Worm (Caenorhabditis elegans): Measurements from ENCODE around the gene srsx-36.
"Not testable (repeated sequence)": the region's sequence is repeated elsewhere in the genome, so short reads cannot be mapped to it uniquely, and the experiment has no call there.

The srsx-36 gene

ce11 chrV:15815962-15816432, 6.6 kb upstream of the srsx-36 start, which contains the start of the genes fbxa-69 and F54B8.4:
Gene fbxa-69, minus strand, starts transcription at chrV:15815971.
Gene F54B8.4, plus strand, starts transcription at chrV:15816382.
- TF ChIP-seq madf-6 (GFP tag; IDR thresholded peaks at IDR 0.05) (no peak), zim-3 (tag; optimal IDR thresholded peaks at IDR 0.05) (no peak), rec-8 (tag; optimal IDR thresholded peaks at IDR 0.05) (no peak), hmg-1.2 (GFP tag; IDR thresholded peaks at IDR 0.05) (peak; percentile 24; the same call in 1 of the 2 replicates), somi-1 (GFP tag; optimal IDR thresholded peaks at IDR 0.05) (no peak)

- not testable (repeated sequence) for TF ChIP-seq lir-1 (GFP tag; conservative IDR thresholded peaks at IDR 0.05); F23B12.7 (tag; optimal IDR thresholded peaks at IDR 0.05; ENCODE audit: insufficient read depth); ztf-26 (tag; optimal IDR thresholded peaks at IDR 0.05)
These were observed 2.5 kb upstream of the srsx-36 start, which contains the start of gene nhr-282 for ce11 chrV:15811982-15812381. Gene nhr-282, plus strand, starts transcription at chrV:15812282.

DNA sequence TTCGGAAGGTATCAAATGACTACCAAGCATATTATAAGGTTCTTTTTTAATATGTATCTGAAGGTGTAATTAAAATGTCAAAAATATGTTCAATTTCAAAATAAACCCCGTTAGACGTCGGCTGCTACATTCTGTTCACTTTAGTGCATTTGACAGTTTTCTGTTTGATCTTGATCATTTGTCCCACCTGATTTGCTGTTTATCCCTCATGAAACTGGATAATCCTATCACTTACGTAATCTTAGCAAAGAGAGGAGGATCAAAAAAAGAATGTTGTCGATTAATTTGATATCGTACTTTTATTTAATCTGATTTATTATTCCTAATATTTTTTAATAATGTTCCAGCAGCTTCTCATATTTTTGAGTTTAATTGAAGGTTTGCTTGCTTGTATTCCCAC, 1.0 kb upstream of the srsx-36 start, which contains the start of gene F54B8.1:
Gene F54B8.1 (plus strand): TSS at position 301 of the 400 bp plus-strand sequence.
- TF ChIP-seq hlh-12 (tag; optimal IDR thresholded peaks at IDR 0.05) (no peak), F57A8.1 (GFP tag; optimal IDR thresholded peaks at IDR 0.05) (no peak), mxl-1 (tag; optimal IDR thresholded peaks at IDR 0.05) (no peak), rec-8 (tag; optimal IDR thresholded peaks at IDR 0.05) (no peak), ceh-91 (GFP tag; IDR thresholded peaks at IDR 0.05) (no peak), snpc-1.1 (tag; optimal IDR thresholded peaks at IDR 0.05; ENCODE audit: insufficient read depth) (no peak), hsf-1 (GFP tag; IDR thresholded peaks at IDR 0.05) (no peak), lag-1 (GFP tag; IDR thresholded peaks at IDR 0.05) (no peak), tbp1 (GFP tag; optimal IDR thresholded peaks at IDR 0.05) (no peak), F37B4.10 (GFP tag; IDR thresholded peaks at IDR 0.05) (no peak), lin-54 (GFP tag; optimal IDR thresholded peaks at IDR 0.05) (no peak), tbx-9 (tag; optimal IDR thresholded peaks at IDR 0.05; ENCODE audit: borderline replicate concordance) (no peak), ceh-79 (tag; optimal IDR thresholded peaks at IDR 0.05) (no peak), bed-1 (GFP tag; IDR thresholded peaks at IDR 0.05) (no peak), Y53F4B.3 (GFP tag; IDR thresholded peaks at IDR 0.05) (no peak), fkh-3 (tag; optimal IDR thresholded peaks at IDR 0.05) (no peak)

ce11 chrV:15807420-15807819, 2.0 kb downstream of the srsx-36 start, which contains the start of gene srsx-38:
Gene srsx-38, minus strand, starts transcription at chrV:15807520.
- not testable (repeated sequence) for TF ChIP-seq F57A8.1 (GFP tag; optimal IDR thresholded peaks at IDR 0.05); nhr-120 (GFP tag; IDR thresholded peaks at IDR 0.05); egl-44 (GFP tag; IDR thresholded peaks at IDR 0.05)

DNA sequence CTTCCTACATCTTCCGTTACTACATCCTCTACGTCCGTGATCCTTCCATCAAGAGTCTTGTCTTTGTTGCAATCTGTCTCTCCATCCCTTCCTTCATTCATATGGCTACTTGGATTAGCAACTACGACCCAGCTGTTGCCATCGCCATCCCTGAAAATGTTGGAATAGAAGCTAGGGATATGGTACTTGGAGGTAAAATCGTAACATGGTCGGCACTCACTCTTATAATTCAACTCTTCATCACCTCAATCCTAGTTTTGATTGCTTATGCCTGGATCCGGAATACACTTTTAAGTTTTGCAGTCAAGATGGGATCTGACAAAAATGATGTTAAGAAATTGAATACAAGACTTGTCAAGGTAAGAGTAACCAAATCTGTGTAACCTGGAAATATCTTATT, 5.7 kb downstream of the srsx-36 start, which contains the start of gene T26E4.18:
Gene T26E4.18 (minus strand): TSS at position 101 of the 400 bp plus-strand sequence.
- TF ChIP-seq madf-8 (GFP tag; conservative IDR thresholded peaks at IDR 0.05); die-1 (tag; optimal IDR thresholded peaks at IDR 0.05); dpff-1 (tag; optimal IDR thresholded peaks at IDR 0.05): not testable (repeated sequence)

ce11 chrV:15803079-15803478, 6.4 kb downstream of the srsx-36 start, which contains the start of gene srd-27:
Gene srd-27, plus strand, starts transcription at chrV:15803379.
- not testable (repeated sequence) for TF ChIP-seq sptf-2 (GFP tag; optimal IDR thresholded peaks at IDR 0.05); F57C9.4 (tag; optimal IDR thresholded peaks at IDR 0.05); ceh-40 (GFP tag; IDR thresholded peaks at IDR 0.05)
